Worm (Caenorhabditis elegans) whole organism, late embryonic: ENCODE results near the gene M05D6.9.

Experiments
- Y22D7AL.16 ChIP-seq: sonication (generic microtip); optimal IDR thresholded peaks from 2 replicates; lab custom pipeline; 2016; ENCODE audit warnings: missing genetic modification characterization, missing compliant biosample characterization
- ceh-2 ChIP-seq: sonication (generic microtip); optimal IDR thresholded peaks from 2 replicates; lab custom pipeline; 2016; ENCODE audit warnings: missing genotype, missing genetic modification characterization, missing compliant biosample characterization
- ceh-34 ChIP-seq: sonication (generic microtip); optimal IDR thresholded peaks from 2 replicates; lab custom pipeline; 2016; ENCODE audit warnings: mild to moderate bottlenecking, missing genetic modification characterization, missing compliant biosample characterization
- nhr-11 ChIP-seq: fragments of 150-350 bp; optimal IDR thresholded peaks from 2 replicates; lab custom pipeline; 2014; ENCODE audit warnings: missing biosample characterization, missing genetic modification characterization
- pqm-1 ChIP-seq: sonication (generic microtip); optimal IDR thresholded peaks from 2 replicates; lab custom pipeline; 2016; ENCODE audit warnings: missing genetic modification characterization, missing compliant biosample characterization

DNA sequence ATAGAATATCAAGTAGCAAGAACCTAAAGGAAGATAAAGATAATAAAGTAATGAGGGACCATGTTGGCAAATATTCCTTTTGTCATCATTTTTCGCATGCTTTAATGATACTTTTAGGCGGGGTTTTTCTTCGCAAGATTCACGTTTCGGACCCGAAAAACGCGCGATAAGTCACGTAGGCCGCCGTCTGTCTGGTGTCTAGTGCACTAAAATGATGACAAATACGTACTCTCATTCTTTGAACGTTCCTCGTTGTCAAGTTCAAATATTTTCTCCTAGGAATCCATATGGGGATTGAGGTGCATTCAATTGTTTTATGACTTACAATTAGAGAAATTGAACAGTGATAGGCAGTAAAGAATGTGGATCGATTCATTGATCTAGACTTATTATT, 10.3 kb upstream of the M05D6.9 start, which contains the start of gene taap-1:
- TF ChIP-seq nhr-11 (tag; lab: Kevin White, UChicago) = no peak
- no peak for TF ChIP-seq ceh-2 (tag; lab: Kevin White, UChicago)
- TF ChIP-seq pqm-1 = no peak
- TF ChIP-seq Y22D7AL.16 (tag; lab: Kevin White, UChicago) = no peak
- no peak for TF ChIP-seq ceh-34
